Fruit fly (Drosophila melanogaster): ENCODE results near the gene ATPsynB.

dm6 chr3L:9745393-9745792 is 15.6 kb downstream of the ATPsynB start:
- TF ChIP-seq CG17806 (tag; optimal IDR thresholded peaks at IDR 0.05) (peak; percentile 43), Pif1B (GFP tag; optimal IDR thresholded peaks at IDR 0.05) (peak; percentile 13), D1 (tag; optimal IDR thresholded peaks at IDR 0.05) (no peak), CG14655 (GFP tag; optimal IDR thresholded peaks at IDR 0.05) (peak; percentile 89), CG9948 (tag; optimal IDR thresholded peaks at IDR 0.05) (peak; percentile 45), CG32121 (GFP tag; IDR thresholded peaks at IDR 0.05) (peak; percentile 65), CG13204 (GFP tag; optimal IDR thresholded peaks at IDR 0.05) (no peak), gl (tag; optimal IDR thresholded peaks at IDR 0.05) (no peak), fd96Ca (GFP tag; IDR thresholded peaks at IDR 0.05) (0 out of 3 replicates have a peak, but pooled peaks have one; percentile 45), Ets98B (GFP tag; IDR thresholded peaks at IDR 0.05) (peak; percentile 80), rn (GFP tag; IDR thresholded peaks at IDR 0.05) (0 out of 2 replicates have a peak, but pooled peaks have one; percentile 35)
